Fruit fly (Drosophila melanogaster) whole organism: Measurements from ENCODE around the gene Trmt61.

Experiments used
- CG8478 ChIP-seq: fragments of >200 bp; optimal IDR thresholded peaks from 2 replicates; lab custom pipeline; 2018; ENCODE audit warnings: inconsistent platforms
- Dll ChIP-seq: fragments of >200 bp; optimal IDR thresholded peaks from 2 replicates; lab custom pipeline; 2017
- EcR ChIP-seq, 2 experiments: fragments of >200 bp; optimal IDR thresholded peaks; 2 replicates each; lab custom pipeline; 2017; ENCODE audit warnings: missing biosample characterization in 2 of 2, missing genetic modification characterization in 2 of 2, missing genetic modification reagents in 2 of 2
- pan ChIP-seq: fragments of >200 bp; optimal IDR thresholded peaks from 2 replicates; lab custom pipeline; 2017
- psq ChIP-seq: fragments of >200 bp; optimal IDR thresholded peaks from 2 replicates; lab custom pipeline; 2017

DNA sequence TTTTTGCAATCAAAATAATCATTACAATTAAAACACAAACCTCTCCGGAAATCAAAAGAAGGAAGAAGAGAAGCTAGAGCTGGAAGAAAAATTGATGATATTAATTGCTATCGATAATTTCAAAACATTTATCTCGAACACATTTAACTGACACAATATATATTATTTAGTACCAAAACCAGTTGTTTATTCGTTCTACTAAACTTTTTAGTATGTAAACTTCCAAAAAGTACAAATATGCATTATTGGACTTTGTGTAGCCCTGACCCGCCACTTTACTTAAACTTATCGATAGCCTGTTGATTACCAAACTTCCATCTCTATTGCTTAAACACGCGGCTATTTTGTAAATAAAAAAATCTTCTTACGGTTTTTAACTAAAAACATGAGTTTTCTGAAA is at the start of gene Trmt61, which contains the start of gene RpL34a:
- TF ChIP-seq psq (lab: Kevin White, UChicago) (no peak), Dll (lab: Kevin White, UChicago) (no peak), CG8478 (no peak), pan (no peak), EcR (GFP tag; optimal IDR thresholded peaks at IDR 0.05; lab: Kevin White, UChicago) (no peak)
